Fruit fly (Drosophila melanogaster): ENCODE measurements around the gene CG13367.

CG13367 gene

DNA sequence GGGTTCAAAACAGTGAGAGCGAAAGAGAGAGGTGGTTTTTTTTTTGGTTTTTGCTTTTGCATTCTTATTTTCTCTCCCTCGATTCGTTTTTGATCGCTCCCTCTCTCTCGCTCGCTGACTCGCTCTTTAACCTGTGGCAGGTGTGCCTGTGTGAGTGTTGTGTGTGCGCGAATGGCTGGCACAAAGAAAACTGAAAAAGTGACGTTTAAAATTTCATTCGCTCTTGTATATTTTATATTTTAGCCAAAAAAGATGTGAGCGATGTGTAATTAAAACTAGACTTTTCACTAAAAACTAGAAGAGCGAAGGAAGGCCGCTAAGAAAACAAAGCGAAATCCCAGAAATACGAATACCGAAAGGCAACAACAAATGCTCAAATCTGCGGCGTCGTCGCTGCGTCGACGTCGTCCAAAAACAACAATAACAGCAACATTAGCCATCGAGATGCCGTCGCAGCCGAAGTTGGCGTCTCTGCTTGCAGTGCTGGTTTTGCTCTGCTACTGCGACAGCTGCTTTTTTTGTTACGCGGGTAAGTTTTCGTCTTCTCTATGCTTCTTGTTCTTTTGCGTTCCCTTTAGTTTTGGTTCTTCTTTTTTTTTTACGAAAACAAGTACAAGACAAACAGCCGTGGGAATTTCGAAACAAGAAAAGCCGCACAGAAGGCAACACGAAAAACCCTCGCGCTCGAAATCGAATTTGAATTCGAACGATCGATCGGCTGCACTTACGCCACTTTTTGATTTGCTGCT lies 42.9 kb downstream of the CG13367 start:
- TF ChIP-seq CG8478 (optimal IDR thresholded peaks at IDR 0.05) (no peak), CTCF (optimal IDR thresholded peaks at IDR 0.05) (no peak)

DNA sequence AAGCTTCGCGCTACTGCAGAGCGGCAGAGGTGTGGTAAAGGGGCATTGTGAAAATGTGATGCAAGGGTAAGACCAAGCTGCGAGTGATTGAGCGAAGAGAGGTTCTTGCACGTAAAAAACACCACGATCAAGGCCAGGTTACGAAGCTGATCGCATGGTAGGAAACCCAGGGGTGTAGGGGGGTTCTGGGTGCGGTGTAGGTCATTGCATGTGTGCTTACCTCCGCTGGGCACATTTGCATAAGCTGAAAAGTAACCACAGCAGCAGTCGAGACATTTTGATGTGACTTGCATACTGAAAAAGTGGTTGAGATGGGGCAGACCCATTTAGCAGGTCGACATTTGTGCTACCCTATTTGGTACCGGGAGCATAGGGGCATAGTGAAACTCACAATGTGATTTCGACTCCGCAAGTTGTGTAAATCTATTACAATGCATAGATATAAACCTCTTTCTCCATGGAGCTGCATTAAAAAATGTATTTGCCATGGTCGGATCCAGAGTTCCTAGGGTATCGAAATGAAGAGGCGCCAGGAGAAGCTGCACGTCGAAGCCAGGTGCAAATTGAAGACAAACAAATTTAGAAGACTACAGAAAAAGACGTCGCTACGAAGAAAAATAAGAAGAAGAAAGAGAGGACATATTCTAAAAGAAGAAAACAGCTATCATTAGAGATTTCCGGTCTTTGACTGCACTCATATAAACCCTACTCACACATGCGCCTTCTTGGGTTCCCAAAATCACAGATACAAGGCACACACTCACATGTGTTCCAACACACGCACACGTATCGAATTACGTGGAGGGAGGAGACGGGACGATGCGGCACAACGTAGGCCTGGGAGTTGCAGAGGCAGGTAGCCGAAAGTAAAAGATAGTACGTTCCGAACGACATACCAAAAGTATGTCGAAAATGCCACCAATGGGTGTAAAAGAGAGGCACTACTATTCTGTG lies 48.5 kb downstream of the CG13367 start:
- TF ChIP-seq CTCF (optimal IDR thresholded peaks at IDR 0.05): no peak

DNA sequence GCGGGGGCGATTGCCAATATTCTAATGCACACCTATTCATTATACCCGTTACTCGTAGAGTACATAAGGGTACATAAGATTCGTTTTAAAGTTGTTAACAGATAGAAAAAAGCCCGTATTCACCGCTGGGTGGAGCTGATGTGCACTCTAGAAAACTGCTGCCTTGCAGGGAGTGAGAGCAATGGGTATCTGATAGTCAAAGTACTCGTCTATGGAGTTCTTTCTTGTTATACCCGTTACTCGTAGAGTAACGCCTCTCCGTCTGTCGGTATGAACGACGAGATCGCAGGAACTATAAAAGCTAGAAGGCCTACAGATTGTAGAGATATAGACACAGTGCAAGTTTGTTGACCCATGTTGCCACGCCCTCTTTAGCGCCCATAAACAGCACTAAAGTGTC lies 49.4 kb downstream of the CG13367 start:
- TF ChIP-seq CTCF (optimal IDR thresholded peaks at IDR 0.05) (peak; percentile 18 to 46), CG8478 (optimal IDR thresholded peaks at IDR 0.05) (no peak)

DNA sequence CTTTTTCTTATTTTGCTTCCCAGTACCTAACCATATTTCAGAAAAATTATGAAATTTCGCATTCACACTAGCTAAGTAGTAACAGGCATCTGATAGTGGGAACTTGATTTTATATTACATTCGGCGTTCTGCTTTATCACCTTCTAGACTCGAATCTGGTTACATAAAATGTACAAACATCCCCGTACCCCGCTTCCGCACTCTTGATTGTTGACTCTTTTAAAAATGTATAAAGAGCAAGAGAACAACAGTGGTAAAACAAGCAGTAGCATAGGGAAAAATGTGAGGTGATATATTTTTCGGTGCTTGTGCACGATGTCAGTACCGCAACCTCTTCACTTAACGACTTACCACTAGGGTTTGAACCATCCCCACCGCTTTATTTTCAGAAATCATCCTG lies 49.8 kb downstream of the CG13367 start:
- TF ChIP-seq CG8478 (optimal IDR thresholded peaks at IDR 0.05) (no peak), CTCF (optimal IDR thresholded peaks at IDR 0.05) (no peak)

DNA sequence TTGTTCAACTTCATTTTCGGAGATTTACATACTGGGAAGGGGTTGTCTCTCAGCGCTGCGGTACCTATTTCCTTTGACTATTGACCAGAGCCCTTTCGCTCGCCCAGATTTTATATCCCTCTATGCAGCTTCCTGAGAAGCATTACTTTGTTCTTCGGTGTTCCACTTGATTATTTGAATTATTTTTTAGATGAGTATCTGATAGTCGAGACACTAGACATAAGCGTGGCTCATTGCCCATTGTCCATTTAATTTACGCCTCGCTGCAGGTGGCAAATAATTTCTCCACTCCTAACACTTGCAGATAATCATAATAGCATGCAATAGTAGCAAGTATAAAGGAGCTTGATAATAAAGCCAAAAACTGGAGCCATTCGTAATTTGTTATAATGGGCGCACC lies 50.2 kb downstream of the CG13367 start:
- TF ChIP-seq CTCF (optimal IDR thresholded peaks at IDR 0.05) (no peak), CG8478 (optimal IDR thresholded peaks at IDR 0.05) (no peak)

Data from S2 (cell line).